Fruit fly (Drosophila melanogaster): Measurements from ENCODE around the gene CG13474.
A peak's percentile ranks its signal among the peaks of the same experiment; 100 is the strongest.

Gene CG13474

DNA sequence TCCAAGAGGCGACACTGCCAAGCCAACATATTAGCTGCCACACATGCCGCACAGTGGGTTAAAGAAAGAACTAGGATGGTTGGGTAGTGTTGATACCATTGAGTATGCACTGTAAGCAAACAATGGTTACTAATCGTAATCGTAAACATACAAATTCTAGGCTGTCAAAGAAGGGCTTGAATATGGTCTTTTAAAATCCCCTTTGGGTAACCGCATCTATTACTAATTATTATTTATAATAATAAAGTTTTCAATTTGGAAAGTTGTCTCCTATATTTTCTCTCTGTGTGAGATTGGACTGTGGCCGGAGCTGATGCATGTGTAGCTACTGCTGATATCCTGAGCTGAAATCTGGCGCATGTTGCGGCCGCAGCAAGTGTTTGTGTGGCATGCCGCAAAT is 34.9 kb upstream of the CG13474 start:
- TF ChIP-seq CG10669 (GFP tag; optimal IDR thresholded peaks at IDR 0.05) (peak; percentile 38), salr (GFP tag; optimal IDR thresholded peaks at IDR 0.05) (no peak), dsx (GFP tag; optimal IDR thresholded peaks at IDR 0.05; ENCODE audit: poor library complexity, severe bottlenecking) (no peak), Eip78C (GFP tag) (peak; percentile 81), fd59A (GFP tag; optimal IDR thresholded peaks at IDR 0.05) (peak; percentile 21), Sox15 (GFP tag; optimal IDR thresholded peaks at IDR 0.05) (no peak), CG6808 (GFP tag; optimal IDR thresholded peaks at IDR 0.05) (peak; percentile 4), CG3919 (GFP tag; optimal IDR thresholded peaks at IDR 0.05) (peak; percentile 33), Eip93F (GFP tag; optimal IDR thresholded peaks at IDR 0.05) (no peak), Hr4 (GFP tag; optimal IDR thresholded peaks at IDR 0.05) (peak; percentile 25), CG11762 (GFP tag; optimal IDR thresholded peaks at IDR 0.05; ENCODE audit: insufficient read depth) (peak; percentile 11), spab (GFP tag; optimal IDR thresholded peaks at IDR 0.05) (peak; percentile 19), Hr39 (GFP tag; optimal IDR thresholded peaks at IDR 0.05) (no peak), CG8119 (GFP tag; IDR thresholded peaks at IDR 0.05) (peak; percentile 74; the same call in 2 of the 3 replicates), pdm3 (GFP tag; optimal IDR thresholded peaks at IDR 0.05) (no peak), CG4318 (GFP tag; optimal IDR thresholded peaks at IDR 0.05) (peak; percentile 11), Ets96B (tag; optimal IDR thresholded peaks at IDR 0.05) (peak; percentile 47), net (GFP tag; optimal IDR thresholded peaks at IDR 0.05) (peak; percentile 22), CG15336 (GFP tag; IDR thresholded peaks at IDR 0.05) (peak; percentile 61), ss (GFP tag; optimal IDR thresholded peaks at IDR 0.05) (peak in 1 of 2 experiments; percentile 33), Lpt (GFP tag; optimal IDR thresholded peaks at IDR 0.05) (no peak), CG8632 (GFP tag; optimal IDR thresholded peaks at IDR 0.05) (no peak), eg (GFP tag; IDR thresholded peaks at IDR 0.05) (peak; percentile 56; the same call in 1 of the 3 replicates), CG11294 (GFP tag; IDR thresholded peaks at IDR 0.05) (no peak), CG16779 (tag; optimal IDR thresholded peaks at IDR 0.05) (peak; percentile 22), CG9139 (GFP tag; optimal IDR thresholded peaks at IDR 0.05) (peak; percentile 27), CG10631 (GFP tag; optimal IDR thresholded peaks at IDR 0.05) (peak; percentile 60), fkh (GFP tag; optimal IDR thresholded peaks at IDR 0.05) (no peak), Met (GFP tag; optimal IDR thresholded peaks at IDR 0.05) (no peak), CG32006 (GFP tag; optimal IDR thresholded peaks at IDR 0.05) (peak; percentile 58), CG3032 (tag; optimal IDR thresholded peaks at IDR 0.05) (no peak), Smox (GFP tag; optimal IDR thresholded peaks at IDR 0.05) (no peak), CG6276 (GFP tag; optimal IDR thresholded peaks at IDR 0.05) (peak; percentile 17), acj6 (GFP tag; optimal IDR thresholded peaks at IDR 0.05) (peak; percentile 16), OdsH (GFP tag; optimal IDR thresholded peaks at IDR 0.05) (peak; percentile 30), achi (GFP tag; optimal IDR thresholded peaks at IDR 0.05) (peak; percentile 46)

DNA sequence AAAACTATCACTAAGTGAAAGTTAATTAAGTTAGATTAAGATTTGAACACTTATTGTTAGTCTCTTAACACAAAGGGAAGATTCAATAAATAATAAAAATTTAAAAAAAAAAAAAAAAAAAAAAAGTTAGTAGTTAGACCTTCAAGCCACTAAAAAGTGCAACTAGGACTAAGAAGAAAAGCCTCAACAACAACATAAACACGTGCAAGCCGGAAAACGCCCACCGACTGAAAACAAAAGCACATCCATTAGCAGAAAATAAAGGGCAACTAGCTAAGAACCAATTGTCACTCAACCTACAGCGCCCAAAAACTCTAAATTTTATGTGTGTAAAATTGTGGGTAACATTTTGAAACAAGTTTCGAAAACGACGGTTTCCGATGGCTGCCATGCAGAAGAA is 31.6 kb upstream of the CG13474 start, which contains the start of gene CG13473:
Gene CG13473 (plus strand): TSS at position 301 of the 400 bp plus-strand sequence.
- TF ChIP-seq dsx (GFP tag; optimal IDR thresholded peaks at IDR 0.05; ENCODE audit: poor library complexity, severe bottlenecking) (no peak), CG6163 (GFP tag; IDR thresholded peaks at IDR 0.05) (no peak), CG4318 (GFP tag; optimal IDR thresholded peaks at IDR 0.05) (no peak), CG9139 (GFP tag; optimal IDR thresholded peaks at IDR 0.05) (no peak), ss (GFP tag; optimal IDR thresholded peaks at IDR 0.05) (no peak), lz (GFP tag; optimal IDR thresholded peaks at IDR 0.05) (no peak), topi (GFP tag; optimal IDR thresholded peaks at IDR 0.05) (no peak), salr (GFP tag; optimal IDR thresholded peaks at IDR 0.05) (no peak), CG3919 (GFP tag; optimal IDR thresholded peaks at IDR 0.05) (no peak), CG8632 (GFP tag; optimal IDR thresholded peaks at IDR 0.05) (no peak), esn (GFP tag; optimal IDR thresholded peaks at IDR 0.05) (no peak), Hr39 (GFP tag; optimal IDR thresholded peaks at IDR 0.05) (no peak), acj6 (GFP tag; optimal IDR thresholded peaks at IDR 0.05) (no peak), fd85E (GFP tag; optimal IDR thresholded peaks at IDR 0.05) (no peak), OdsH (GFP tag; optimal IDR thresholded peaks at IDR 0.05) (no peak), CG1621 (tag; optimal IDR thresholded peaks at IDR 0.05) (no peak), Eip75B (GFP tag; optimal IDR thresholded peaks at IDR 0.05) (no peak), CG6854 (GFP tag; optimal IDR thresholded peaks at IDR 0.05) (no peak)

Data from whole organism, prepupa.